Fruit fly (Drosophila melanogaster): ENCODE results near the gene CG4364.

- TF ChIP-seq usp (GFP tag; optimal IDR thresholded peaks at IDR 0.05) (no peak), h (GFP tag; optimal IDR thresholded peaks at IDR 0.05) (no peak), br (GFP tag; optimal IDR thresholded peaks at IDR 0.05) (no peak), sage (GFP tag; optimal IDR thresholded peaks at IDR 0.05) (no peak)
Measured at dm6 chr2L:9699615-9700014, 11.5 kb downstream of the CG4364 start, which contains the start of gene hoip.
